Worm (Caenorhabditis elegans): Measurements from ENCODE around the gene ZC239.3.
A peak's percentile ranks its signal among the peaks of the same experiment; 100 is the strongest.
"Not testable (repeated sequence)": the region's sequence is repeated elsewhere in the genome, so short reads cannot be mapped to it uniquely, and the experiment has no call there.

Gene ZC239.3

ce11 chrII:3215762-3216161 lies at the start of gene ZC239.3:
ZC239.3 (plus strand) TSS chrII:3216062.
- TF ChIP-seq nhr-76 (tag; optimal IDR thresholded peaks at IDR 0.05); Y75B8A.6 (GFP tag; IDR thresholded peaks at IDR 0.05); ZK546.5 (tag; optimal IDR thresholded peaks at IDR 0.05): not testable (repeated sequence)

- TF ChIP-seq zfp-2 (tag; optimal IDR thresholded peaks at IDR 0.05) = no peak
These were observed 45.8 kb upstream of the ZC239.3 start, which contains the start of gene fbxc-55 for ce11 chrII:3170089-3170488. fbxc-55 (minus strand) TSS chrII:3170189.

- TF ChIP-seq set-16 (GFP tag; IDR thresholded peaks at IDR 0.05) = no peak
- no peak for TF ChIP-seq ceh-32 (tag; optimal IDR thresholded peaks at IDR 0.05; ENCODE audit: poor library complexity)
- no peak for TF ChIP-seq spr-3 (GFP tag; optimal IDR thresholded peaks at IDR 0.05)
- no peak for TF ChIP-seq ces-1 (GFP tag; optimal IDR thresholded peaks at IDR 0.05)
- TF ChIP-seq tag-97 (GFP tag; IDR thresholded peaks at IDR 0.05) = no peak
These were observed 43.7 kb upstream of the ZC239.3 start, which contains the start of gene Y27F2A.10 for ce11 chrII:3172176-3172575. Y27F2A.10 (minus strand) TSS chrII:3172276.

ce11 chrII:3177663-3178062 lies 38.2 kb upstream of the ZC239.3 start, which contains the start of gene sri-40:
sri-40 (plus strand) TSS chrII:3177963.
- not testable (repeated sequence) for TF ChIP-seq madf-9 (GFP tag; conservative IDR thresholded peaks at IDR 0.05); ceh-20 (GFP tag; IDR thresholded peaks at IDR 0.05); R02D3.7 (tag; optimal IDR thresholded peaks at IDR 0.05)

ce11 chrII:3183300-3183840 lies 32.5 kb upstream of the ZC239.3 start, which contains the start of the genes Y27F2A.6 and Y27F2A.8:
Y27F2A.6 (minus strand) TSS chrII:3183400.
Y27F2A.8 (plus strand) TSS chrII:3183790.
- not testable (repeated sequence) for TF ChIP-seq Y48G9A.11 (GFP tag; IDR thresholded peaks at IDR 0.05); ztf-11 (tag; optimal IDR thresholded peaks at IDR 0.05); F10B5.3 (tag; optimal IDR thresholded peaks at IDR 0.05)

ce11 chrII:3184858-3185257 lies 31.0 kb upstream of the ZC239.3 start, which contains the start of gene sri-78:
sri-78 (plus strand) TSS chrII:3185158.
- TF ChIP-seq php-3 (GFP tag; IDR thresholded peaks at IDR 0.05); attf-4 (tag; optimal IDR thresholded peaks at IDR 0.05); nhr-25 (tag; optimal IDR thresholded peaks at IDR 0.05; ENCODE audit: borderline replicate concordance, insufficient read depth): not testable (repeated sequence)

ce11 chrII:3185848-3186247 lies 30.0 kb upstream of the ZC239.3 start:
- TF ChIP-seq ceh-44 (GFP tag; IDR thresholded peaks at IDR 0.05) = no peak
- TF ChIP-seq dpl-1 (GFP tag; optimal IDR thresholded peaks at IDR 0.05) = no peak
- no peak for TF ChIP-seq nhr-42 (GFP tag; IDR thresholded peaks at IDR 0.05)
- no peak for TF ChIP-seq saeg-2 (GFP tag; IDR thresholded peaks at IDR 0.05)
- no peak for TF ChIP-seq zip-11 (GFP tag; IDR thresholded peaks at IDR 0.05)
- TF ChIP-seq duxl-1 (tag; optimal IDR thresholded peaks at IDR 0.05; ENCODE audit: poor library complexity) = no peak
- no peak for TF ChIP-seq snpc-1.2 (GFP tag; IDR thresholded peaks at IDR 0.05)
- no peak for TF ChIP-seq rbr-2 (tag; optimal IDR thresholded peaks at IDR 0.05)
- no peak for TF ChIP-seq nhr-48 (tag; optimal IDR thresholded peaks at IDR 0.05)
- TF ChIP-seq zip-2 (tag; optimal IDR thresholded peaks at IDR 0.05) = no peak
- peak; percentile 21 for TF ChIP-seq aha-1 (tag)
- no peak for TF ChIP-seq hmg-1.1 (GFP tag; IDR thresholded peaks at IDR 0.05)
- TF ChIP-seq ZK337.2 (GFP tag; IDR thresholded peaks at IDR 0.05) = no peak
- TF ChIP-seq ces-1 (GFP tag; optimal IDR thresholded peaks at IDR 0.05) = no peak
- TF ChIP-seq Y48G9A.11 (GFP tag; IDR thresholded peaks at IDR 0.05) = peak; percentile 41; the same call in 1 of the 2 replicates
- peak; percentile 55 for TF ChIP-seq set-16 (GFP tag; IDR thresholded peaks at IDR 0.05)
- 0 out of 2 replicates have a peak, but pooled peaks have one; percentile 44 for TF ChIP-seq egl-43 (GFP tag; IDR thresholded peaks at IDR 0.05)
- TF ChIP-seq egl-27 (tag; optimal IDR thresholded peaks at IDR 0.05) = no peak
- no peak for TF ChIP-seq daf-19 (GFP tag; conservative IDR thresholded peaks at IDR 0.05)
- no peak for TF ChIP-seq nhr-6 (tag; optimal IDR thresholded peaks at IDR 0.05)
- no peak for TF ChIP-seq nhr-237 (tag; optimal IDR thresholded peaks at IDR 0.05)

All from whole organism, L4 larva.